Fruit fly (Drosophila melanogaster) whole organism, prepupa: ENCODE measurements around the gene CG44476.

Source experiments
- Blimp-1 ChIP-seq: fragments of 200-800 bp; sonication (Bioruptor generic); optimal IDR thresholded peaks from 3 replicates; lab custom pipeline; 2017; ENCODE audit warnings: missing biosample characterization, missing genetic modification characterization, mild to moderate bottlenecking, moderate library complexity, missing genetic modification reagents
- CG10669 ChIP-seq: fragments of 200-800 bp; sonication (Bioruptor generic); optimal IDR thresholded peaks from 3 replicates; lab custom pipeline; 2018; ENCODE audit warnings: missing biosample characterization, mild to moderate bottlenecking, missing genetic modification characterization, moderate library complexity
- CG11902 ChIP-seq: fragments of 200-800 bp; sonication (Bioruptor generic); optimal IDR thresholded peaks from 3 replicates; lab custom pipeline; 2016; ENCODE audit warnings: missing biosample characterization, missing genetic modification characterization
- CG15336 ChIP-seq: fragments of 200-800 bp; sonication (Bioruptor generic); IDR thresholded peaks from 2 replicates; pipeline ENCODE4 v1.3.6; 2022; ENCODE audit warnings: missing biosample characterization, missing genetic modification characterization
- CG1621 ChIP-seq: fragments of 200-800 bp; sonication (Bioruptor generic); optimal IDR thresholded peaks from 3 replicates; lab custom pipeline; 2018; ENCODE audit warnings: missing biosample characterization, mild to moderate bottlenecking, missing genetic modification characterization
- CG31627 ChIP-seq: fragments of 200-800 bp; sonication (Bioruptor generic); optimal IDR thresholded peaks from 3 replicates; lab custom pipeline; 2016; ENCODE audit warnings: missing biosample characterization, missing genetic modification characterization
- CG32006 ChIP-seq: fragments of 200-800 bp; sonication (Bioruptor generic); optimal IDR thresholded peaks from 3 replicates; lab custom pipeline; 2017; ENCODE audit warnings: missing biosample characterization, mild to moderate bottlenecking, missing genetic modification characterization
- CG34406 ChIP-seq: fragments of 200-800 bp; sonication (Bioruptor generic); optimal IDR thresholded peaks from 3 replicates; lab custom pipeline; 2016; ENCODE audit warnings: missing biosample characterization, missing genetic modification characterization
- CG4318 ChIP-seq: fragments of 200-800 bp; sonication (Bioruptor generic); optimal IDR thresholded peaks from 3 replicates; lab custom pipeline; 2017; ENCODE audit warnings: missing biosample characterization, mild to moderate bottlenecking, missing genetic modification characterization
- CG6163 ChIP-seq: fragments of 200-800 bp; sonication (Bioruptor generic); IDR thresholded peaks from 3 replicates; pipeline ENCODE4 v1.3.6; 2022; ENCODE audit warnings: missing biosample characterization, missing genetic modification characterization
- CG6276 ChIP-seq: fragments of 200-800 bp; sonication (Bioruptor generic); optimal IDR thresholded peaks from 2 replicates; lab custom pipeline; 2017; ENCODE audit warnings: missing biosample characterization, mild to moderate bottlenecking, missing genetic modification characterization
- CG6792 ChIP-seq: fragments of 200-800 bp; sonication (Bioruptor generic); optimal IDR thresholded peaks from 3 replicates; lab custom pipeline; 2016; ENCODE audit warnings: missing biosample characterization, missing genetic modification characterization
- CG6808 ChIP-seq: fragments of 200-800 bp; sonication (Bioruptor generic); optimal IDR thresholded peaks from 3 replicates; lab custom pipeline; 2017; ENCODE audit warnings: missing biosample characterization, missing genetic modification characterization, mild to moderate bottlenecking, moderate library complexity, missing genetic modification reagents
- CG6854 ChIP-seq: fragments of 200-800 bp; sonication (Bioruptor generic); optimal IDR thresholded peaks from 2 replicates; lab custom pipeline; 2017; ENCODE audit warnings: missing biosample characterization, mild to moderate bottlenecking, missing genetic modification characterization
- CG7368 ChIP-seq: fragments of 200-800 bp; sonication (Bioruptor generic); optimal IDR thresholded peaks from 3 replicates; lab custom pipeline; 2016; ENCODE audit warnings: missing biosample characterization, missing genetic modification characterization
- CG8119 ChIP-seq: fragments of 200-800 bp; sonication (Bioruptor generic); IDR thresholded peaks from 3 replicates; pipeline ENCODE4 v1.3.6; 2022; ENCODE audit warnings: missing biosample characterization, missing genetic modification characterization
- CG8632 ChIP-seq: fragments of 200-800 bp; sonication (Bioruptor generic); optimal IDR thresholded peaks from 3 replicates; lab custom pipeline; 2016; ENCODE audit warnings: missing biosample characterization, missing genetic modification characterization
- CG9139 ChIP-seq: fragments of 200-800 bp; sonication (Bioruptor generic); optimal IDR thresholded peaks from 3 replicates; lab custom pipeline; 2017; ENCODE audit warnings: missing biosample characterization, mild to moderate bottlenecking, missing genetic modification characterization
- Eip78C ChIP-seq: fragments of 200-800 bp; sonication (Bioruptor generic); peaks from one replicate; lab custom pipeline; 2016; ENCODE audit warnings: missing biosample characterization, missing genetic modification characterization
- Eip93F ChIP-seq: fragments of 200-800 bp; sonication (Bioruptor generic); optimal IDR thresholded peaks from 2 replicates; lab custom pipeline; 2016; ENCODE audit warnings: missing biosample characterization, mild to moderate bottlenecking, missing genetic modification characterization
- Ets96B ChIP-seq: fragments of 200-800 bp; optimal IDR thresholded peaks from 2 replicates; lab custom pipeline; 2019; ENCODE audit warnings: missing biosample characterization, mild to moderate bottlenecking, missing genetic modification characterization, moderate library complexity
- Gug ChIP-seq: fragments of 200-800 bp; sonication (Bioruptor generic); IDR thresholded peaks from 2 replicates; pipeline ENCODE4 v1.3.6; 2022; ENCODE audit warnings: missing biosample characterization, missing genetic modification characterization
- Hr38 ChIP-seq: sonication (Bioruptor generic); optimal IDR thresholded peaks from 2 replicates; lab custom pipeline; 2016; ENCODE audit warnings: missing biosample characterization, missing genetic modification characterization
- Hr39 ChIP-seq: fragments of 200-800 bp; sonication (Bioruptor generic); optimal IDR thresholded peaks from 2 replicates; lab custom pipeline; 2016; ENCODE audit warnings: missing biosample characterization, missing genetic modification characterization
- Hr4 ChIP-seq: fragments of 200-800 bp; sonication (Bioruptor generic); optimal IDR thresholded peaks from 3 replicates; lab custom pipeline; 2016; ENCODE audit warnings: missing biosample characterization, missing genetic modification characterization
- Lpt ChIP-seq: fragments of 200-800 bp; sonication (Bioruptor generic); optimal IDR thresholded peaks from 3 replicates; lab custom pipeline; 2016; ENCODE audit warnings: missing biosample characterization, missing genetic modification characterization
- Met ChIP-seq: fragments of 200-800 bp; sonication (Bioruptor generic); optimal IDR thresholded peaks from 3 replicates; lab custom pipeline; 2016; ENCODE audit warnings: missing biosample characterization, missing genetic modification characterization
- OdsH ChIP-seq: fragments of 200-800 bp; sonication (Bioruptor generic); optimal IDR thresholded peaks from 3 replicates; lab custom pipeline; 2016; ENCODE audit warnings: missing biosample characterization, missing genetic modification characterization
- Sox102F ChIP-seq: fragments of 200-800 bp; sonication (Bioruptor generic); optimal IDR thresholded peaks from 2 replicates; lab custom pipeline; 2016; ENCODE audit warnings: missing biosample characterization, mild to moderate bottlenecking, missing genetic modification characterization
- Sox14 ChIP-seq: fragments of 200-800 bp; sonication (Bioruptor generic); optimal IDR thresholded peaks from 3 replicates; lab custom pipeline; 2016; ENCODE audit warnings: missing biosample characterization, missing genetic modification characterization
- Sox15 ChIP-seq: fragments of 200-800 bp; sonication (Bioruptor generic); optimal IDR thresholded peaks from 3 replicates; lab custom pipeline; 2016; ENCODE audit warnings: missing biosample characterization, missing genetic modification characterization
- achi ChIP-seq: fragments of 200-800 bp; sonication (Bioruptor generic); optimal IDR thresholded peaks from 3 replicates; lab custom pipeline; 2016; ENCODE audit warnings: missing biosample characterization, missing genetic modification characterization
- acj6 ChIP-seq: fragments of 200-800 bp; sonication (Bioruptor generic); optimal IDR thresholded peaks from 3 replicates; lab custom pipeline; 2016; ENCODE audit warnings: missing biosample characterization, missing genetic modification characterization
- dac ChIP-seq: fragments of 200-800 bp; sonication (Bioruptor generic); optimal IDR thresholded peaks from 2 replicates; lab custom pipeline; 2017; ENCODE audit warnings: missing biosample characterization, mild to moderate bottlenecking, missing genetic modification characterization
- dsx ChIP-seq: fragments of 200-800 bp; optimal IDR thresholded peaks from 3 replicates; lab custom pipeline; 2019; ENCODE audit warnings: missing biosample characterization, mild to moderate bottlenecking, missing genetic modification characterization, moderate library complexity; ENCODE audit not compliant: poor library complexity, severe bottlenecking
- eg ChIP-seq: fragments of 200-800 bp; sonication (Bioruptor generic); IDR thresholded peaks from 3 replicates; pipeline ENCODE4 v1.3.6; 2022; ENCODE audit warnings: missing biosample characterization, missing genetic modification characterization
- esn ChIP-seq: fragments of 200-800 bp; sonication (Bioruptor generic); optimal IDR thresholded peaks from 2 replicates; lab custom pipeline; 2016; ENCODE audit warnings: missing biosample characterization, mild to moderate bottlenecking, missing genetic modification characterization, moderate library complexity
- fd85E ChIP-seq: fragments of 200-800 bp; sonication (Bioruptor generic); optimal IDR thresholded peaks from 3 replicates; lab custom pipeline; 2016; ENCODE audit warnings: missing biosample characterization, missing genetic modification characterization
- lz ChIP-seq: fragments of 200-800 bp; sonication (Bioruptor generic); optimal IDR thresholded peaks from 3 replicates; lab custom pipeline; 2016; ENCODE audit warnings: missing biosample characterization, missing genetic modification characterization
- net ChIP-seq: fragments of 200-800 bp; sonication (Bioruptor generic); optimal IDR thresholded peaks from 3 replicates; lab custom pipeline; 2016; ENCODE audit warnings: missing biosample characterization, missing genetic modification characterization
- pdm3 ChIP-seq: fragments of 200-800 bp; sonication (Bioruptor generic); optimal IDR thresholded peaks from 3 replicates; lab custom pipeline; 2016; ENCODE audit warnings: missing biosample characterization, missing genetic modification characterization
- salr ChIP-seq, 2 experiments: fragments of 200-800 bp; sonication (Bioruptor generic); optimal IDR thresholded peaks; 3 replicates each; lab custom pipeline; 2016 to 2018; ENCODE audit warnings: missing biosample characterization in 2 of 2, missing genetic modification characterization in 2 of 2, mild to moderate bottlenecking in 1 of 2
- spab ChIP-seq: fragments of 200-800 bp; sonication (Bioruptor generic); optimal IDR thresholded peaks from 2 replicates; lab custom pipeline; 2017; ENCODE audit warnings: missing biosample characterization, mild to moderate bottlenecking, missing genetic modification characterization, missing genetic modification reagents
- ss ChIP-seq, 2 experiments: fragments of 200-800 bp; sonication (Bioruptor generic); optimal IDR thresholded peaks; 2 replicates in 1 of 2; 3 replicates in 1 of 2; lab custom pipeline; 2017 to 2018; ENCODE audit warnings: mild to moderate bottlenecking in 2 of 2, missing biosample characterization in 2 of 2, missing genetic modification characterization in 2 of 2, moderate library complexity in 1 of 2
- svp ChIP-seq: fragments of 200-800 bp; sonication (Bioruptor generic); peaks from one replicate; lab custom pipeline; 2016; ENCODE audit warnings: missing biosample characterization, missing genetic modification characterization
- topi ChIP-seq: fragments of 200-800 bp; sonication (Bioruptor generic); optimal IDR thresholded peaks from 3 replicates; lab custom pipeline; 2016; ENCODE audit warnings: missing biosample characterization, missing genetic modification characterization
- vri ChIP-seq: fragments of 200-800 bp; sonication (Bioruptor generic); optimal IDR thresholded peaks from 3 replicates; lab custom pipeline; 2016; ENCODE audit warnings: missing biosample characterization, mild to moderate bottlenecking, missing genetic modification characterization

Gene CG44476

dm6 chr2L:18122231-18122551 lies 9.2 kb upstream of the CG44476 start (continued):
- TF ChIP-seq eg (GFP tag; lab: Robert Waterston, UW): peak; percentile 46; the same call in 1 of the 3 replicates
- no peak for TF ChIP-seq Hr39 (GFP tag; lab: Kevin White, UChicago)
- TF ChIP-seq Sox15: peak; percentile 21
- TF ChIP-seq dac (GFP tag; lab: Kevin White, UChicago): peak; percentile 28
- peak; percentile 92 for TF ChIP-seq Eip78C (GFP tag; lab: Kevin White, UChicago)
- peak; percentile 50 for TF ChIP-seq net
- peak in 1 of 2 experiments; percentile 10 for TF ChIP-seq ss (GFP tag; optimal IDR thresholded peaks at IDR 0.05; lab: Kevin White, UChicago)
- TF ChIP-seq CG4318 (GFP tag; lab: Kevin White, UChicago): peak; percentile 24
- TF ChIP-seq spab (GFP tag; lab: Kevin White, UChicago): peak; percentile 67
- peak; percentile 80 for TF ChIP-seq CG8119
- TF ChIP-seq Blimp-1 (GFP tag; lab: Kevin White, UChicago): no peak
- TF ChIP-seq CG6808 (GFP tag; lab: Kevin White, UChicago): peak; percentile 4
- TF ChIP-seq fd85E (GFP tag; lab: Kevin White, UChicago): no peak
- peak; percentile 19 for TF ChIP-seq CG6792 (GFP tag; lab: Kevin White, UChicago)
- TF ChIP-seq topi (GFP tag; lab: Kevin White, UChicago): peak; percentile 35
- peak; percentile 81 for TF ChIP-seq CG15336 (GFP tag; lab: Robert Waterston, UW)
- TF ChIP-seq CG31627 (GFP tag; lab: Kevin White, UChicago): peak; percentile 11
- TF ChIP-seq Sox14 (GFP tag; lab: Kevin White, UChicago): no peak
- no peak for TF ChIP-seq CG11902 (GFP tag; lab: Kevin White, UChicago)
- peak; percentile 69 for TF ChIP-seq achi
- TF ChIP-seq pdm3 (GFP tag; lab: Kevin White, UChicago): no peak
- peak; percentile 62 for TF ChIP-seq CG1621 (tag; lab: Kevin White, UChicago)
- TF ChIP-seq salr (GFP tag; optimal IDR thresholded peaks at IDR 0.05; lab: Kevin White, UChicago): peak in 1 of 2 experiments; percentile 42
- TF ChIP-seq CG32006 (GFP tag; lab: Kevin White, UChicago): peak; percentile 42
- TF ChIP-seq acj6 (GFP tag; lab: Kevin White, UChicago): peak; percentile 63
- TF ChIP-seq Hr38 (GFP tag; lab: Kevin White, UChicago): no peak

- TF ChIP-seq Sox15: peak; percentile 93
- TF ChIP-seq salr (GFP tag; optimal IDR thresholded peaks at IDR 0.05; lab: Kevin White, UChicago): peak; percentile 94 to 95
- TF ChIP-seq CG10669 (GFP tag; lab: Kevin White, UChicago): peak; percentile 98
- TF ChIP-seq svp: peak; percentile 98
- peak; percentile 98 for TF ChIP-seq CG15336 (GFP tag; lab: Robert Waterston, UW)
- TF ChIP-seq eg (GFP tag; lab: Robert Waterston, UW): peak; percentile 97
- peak; percentile 97 for TF ChIP-seq CG1621 (tag; lab: Kevin White, UChicago)
- peak; percentile 97 for TF ChIP-seq Gug
- TF ChIP-seq CG32006 (GFP tag; lab: Kevin White, UChicago): peak; percentile 96
- peak; percentile 90 for TF ChIP-seq CG4318 (GFP tag; lab: Kevin White, UChicago)
- TF ChIP-seq Ets96B (tag; lab: Kevin White, UChicago): peak; percentile 98
- TF ChIP-seq CG9139 (GFP tag; lab: Kevin White, UChicago): peak; percentile 93
- TF ChIP-seq CG6163 (GFP tag; lab: Robert Waterston, UW): peak; percentile 97
- TF ChIP-seq Met (GFP tag; lab: Kevin White, UChicago): peak; percentile 94
- TF ChIP-seq Lpt: peak; percentile 95
- TF ChIP-seq dsx (GFP tag; lab: Kevin White, UChicago): peak; percentile 99
- peak; percentile 95 for TF ChIP-seq Sox102F (GFP tag; lab: Kevin White, UChicago)
- peak; percentile 96 for TF ChIP-seq esn (GFP tag; lab: Kevin White, UChicago)
- peak; percentile 89 for TF ChIP-seq CG6854
- peak; percentile 96 for TF ChIP-seq OdsH
- peak; percentile 100 for TF ChIP-seq Eip78C (GFP tag; lab: Kevin White, UChicago)
- TF ChIP-seq dac (GFP tag; lab: Kevin White, UChicago): peak; percentile 92
- peak; percentile 90 for TF ChIP-seq vri (GFP tag; lab: Kevin White, UChicago)
- peak; percentile 96 for TF ChIP-seq CG6276 (GFP tag; lab: Kevin White, UChicago)
- peak; percentile 96 for TF ChIP-seq Hr4 (GFP tag; lab: Kevin White, UChicago)
- TF ChIP-seq lz (GFP tag; lab: Kevin White, UChicago): peak; percentile 95
- peak; percentile 96 for TF ChIP-seq acj6 (GFP tag; lab: Kevin White, UChicago)
- TF ChIP-seq CG34406: peak; percentile 94
- TF ChIP-seq achi: peak; percentile 95
- TF ChIP-seq CG7368 (GFP tag; lab: Kevin White, UChicago): peak; percentile 97
- peak; percentile 81 for TF ChIP-seq Eip93F (GFP tag; lab: Kevin White, UChicago)
- TF ChIP-seq CG8632 (GFP tag; lab: Kevin White, UChicago): peak; percentile 93
These were observed 8.6 kb upstream of the CG44476 start for dm6 chr2L:18121367-18122230.
